Worm (Caenorhabditis elegans): ENCODE results near the gene R12C12.9.

DNA sequence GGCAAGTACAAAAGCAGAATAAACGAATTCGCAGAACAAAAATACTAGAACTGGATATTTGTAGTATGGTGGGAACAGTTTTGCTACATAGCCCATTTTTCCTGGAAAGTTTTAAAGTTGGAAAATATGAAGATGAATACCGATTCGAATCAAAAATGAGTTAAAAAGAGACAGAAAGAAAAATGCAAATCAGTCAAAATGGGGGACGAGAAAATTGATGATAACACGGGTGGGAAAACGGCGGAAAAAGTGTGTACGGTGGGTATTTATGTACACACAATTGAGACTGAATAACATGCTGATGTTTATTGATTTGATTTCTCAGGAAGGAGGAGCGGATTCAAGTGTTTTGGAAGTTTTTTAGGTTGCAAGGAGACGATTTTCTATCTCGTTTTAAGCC, at the start of gene R12C12.9:
- no peak for TF ChIP-seq ceh-58 (GFP tag; IDR thresholded peaks at IDR 0.05)
- TF ChIP-seq ztf-26 (tag; optimal IDR thresholded peaks at IDR 0.05): no peak
- no peak for TF ChIP-seq lin-35 (GFP tag; optimal IDR thresholded peaks at IDR 0.05)
- TF ChIP-seq ceh-79 (tag; optimal IDR thresholded peaks at IDR 0.05): no peak
- TF ChIP-seq ceh-40 (GFP tag; IDR thresholded peaks at IDR 0.05): no peak
- TF ChIP-seq ceh-100 (GFP tag; IDR thresholded peaks at IDR 0.05): no peak
- TF ChIP-seq C06A6.2 (GFP tag; conservative IDR thresholded peaks at IDR 0.05): no peak

All from whole organism, young adult.